Fruit fly (Drosophila melanogaster) Kc167 (cell line): ENCODE data around the gene CG9270.

Experiments
- Myc ChIP-seq: fragments of >200 bp; optimal IDR thresholded peaks from 2 replicates; lab custom pipeline; 2017; ENCODE audit warnings: missing external identifiers
- Sin3A ChIP-seq: fragments of >200 bp; optimal IDR thresholded peaks from 2 replicates; lab custom pipeline; 2018; ENCODE audit warnings: missing external identifiers
- h ChIP-seq: fragments of >200 bp; optimal IDR thresholded peaks from 3 replicates; lab custom pipeline; 2018; ENCODE audit warnings: missing external identifiers
- psq ChIP-seq: fragments of >200 bp; optimal IDR thresholded peaks from 2 replicates; lab custom pipeline; 2017; ENCODE audit warnings: missing external identifiers

dm6 chr2L:20969674-20970297 is 35.9 kb upstream of the CG9270 start:
- TF ChIP-seq psq (lab: Kevin White, UChicago) (no peak), Myc (lab: Kevin White, UChicago) (no peak), h (lab: Kevin White, UChicago) (no peak), Sin3A (lab: Kevin White, UChicago) (no peak)
